In the genomic region with DNA sequence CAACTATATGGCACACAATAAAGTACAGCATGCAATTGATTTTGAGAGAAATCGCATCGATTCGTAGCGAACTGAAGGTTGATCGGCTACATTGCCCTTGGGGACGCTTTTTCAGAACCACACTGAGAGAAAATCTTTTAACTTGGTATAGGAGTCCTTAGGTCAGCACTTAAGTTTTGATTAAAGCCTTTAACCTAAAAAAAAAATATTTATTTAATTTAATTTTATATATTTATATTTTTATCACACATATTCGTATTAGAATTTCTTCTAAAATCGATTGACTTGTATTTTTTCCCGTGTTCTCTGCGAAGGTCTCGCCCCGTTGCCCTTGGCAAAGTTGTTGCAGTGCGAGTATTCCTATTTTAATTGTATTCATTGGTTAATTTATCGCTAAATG, we compare ENCODE assay signal across 2 fruit fly cellular contexts.
TF ChIP-seq lines count a peak whose summit lies in the region.

No protein-coding gene starts in this region.

TF ChIP-seq in whole organism, embryonic, 481 proteins besides CTCF, POLR2A, EP300 and RAD21 (continued from another document):
- peak; percentile 35 for TF ChIP-seq Blimp-1 (GFP tag; optimal IDR thresholded peaks at IDR 0.05; lab: Kevin White, UChicago)
- TF ChIP-seq fd96Cb (tag; optimal IDR thresholded peaks at IDR 0.05; lab: Kevin White, UChicago): no peak
- TF ChIP-seq CG10979 (tag; optimal IDR thresholded peaks at IDR 0.05; lab: Kevin White, UChicago): peak; percentile 46
- TF ChIP-seq jing (GFP tag; optimal IDR thresholded peaks at IDR 0.05; lab: Kevin White, UChicago): no peak
- TF ChIP-seq nom (GFP tag; optimal IDR thresholded peaks at IDR 0.05; lab: Kevin White, UChicago): peak; percentile 53
- TF ChIP-seq CG10267 (tag; optimal IDR thresholded peaks at IDR 0.05; lab: Kevin White, UChicago): peak; percentile 22
- 0 out of 2 replicates have a peak, but pooled peaks have one; percentile 39 for TF ChIP-seq ranshi (GFP tag; IDR thresholded peaks at IDR 0.05; lab: Robert Waterston, UW)
- no peak for TF ChIP-seq rib (GFP tag; IDR thresholded peaks at IDR 0.05; lab: Robert Waterston, UW)
- peak; percentile 23 for TF ChIP-seq dmrt99B (tag; optimal IDR thresholded peaks at IDR 0.05; lab: Kevin White, UChicago)
- peak; percentile 23 for TF ChIP-seq Ssrp (tag; optimal IDR thresholded peaks at IDR 0.05; lab: Kevin White, UChicago)
- TF ChIP-seq gem (tag; optimal IDR thresholded peaks at IDR 0.05; lab: Kevin White, UChicago): peak; percentile 51
- no peak for TF ChIP-seq Nf-YB (GFP tag; optimal IDR thresholded peaks at IDR 0.05; lab: Kevin White, UChicago)
- TF ChIP-seq CG31388 (GFP tag; optimal IDR thresholded peaks at IDR 0.05; lab: Kevin White, UChicago): no peak
- TF ChIP-seq lilli (GFP tag; optimal IDR thresholded peaks at IDR 0.05; lab: Kevin White, UChicago): no peak
- no peak for TF ChIP-seq CG1832 (GFP tag; optimal IDR thresholded peaks at IDR 0.05; lab: Kevin White, UChicago)
- no peak for TF ChIP-seq CG18262 (tag; optimal IDR thresholded peaks at IDR 0.05; lab: Kevin White, UChicago)
- TF ChIP-seq lola (GFP tag; optimal IDR thresholded peaks at IDR 0.05; lab: Kevin White, UChicago): peak in 1 of 3 experiments; percentile 14
- TF ChIP-seq Ravus (GFP tag; IDR thresholded peaks at IDR 0.05; lab: Robert Waterston, UW): no peak
- peak; percentile 51 for TF ChIP-seq CG11504 (tag; optimal IDR thresholded peaks at IDR 0.05; lab: Kevin White, UChicago)
- TF ChIP-seq CG7745 (tag; optimal IDR thresholded peaks at IDR 0.05; lab: Kevin White, UChicago): no peak
- peak; percentile 16 for TF ChIP-seq CG9727 (GFP tag; optimal IDR thresholded peaks at IDR 0.05; lab: Kevin White, UChicago)
- TF ChIP-seq CG7372 (GFP tag; IDR thresholded peaks at IDR 0.05; lab: Robert Waterston, UW): no peak
- TF ChIP-seq br (optimal IDR thresholded peaks at IDR 0.05; lab: Kevin White, UChicago): no peak
- TF ChIP-seq Dek (tag; optimal IDR thresholded peaks at IDR 0.05; lab: Kevin White, UChicago): no peak
- TF ChIP-seq zen2 (GFP tag; IDR thresholded peaks at IDR 0.05; lab: Robert Waterston, UW; ENCODE audit: partially characterized antibody): no peak
- no peak for TF ChIP-seq psq (GFP tag; optimal IDR thresholded peaks at IDR 0.05; lab: Kevin White, UChicago)
- TF ChIP-seq CG11398 (GFP tag; optimal IDR thresholded peaks at IDR 0.05; lab: Kevin White, UChicago): no peak
- no peak for TF ChIP-seq bab2 (GFP tag; optimal IDR thresholded peaks at IDR 0.05; lab: Kevin White, UChicago)
- no peak for TF ChIP-seq pfk (GFP tag; optimal IDR thresholded peaks at IDR 0.05; lab: Kevin White, UChicago)
- TF ChIP-seq CG5180 (GFP tag; optimal IDR thresholded peaks at IDR 0.05; lab: Kevin White, UChicago): no peak
- no peak for TF ChIP-seq hkb (optimal IDR thresholded peaks at IDR 0.05; lab: Kevin White, UChicago)
- 0 out of 2 replicates have a peak, but pooled peaks have one; percentile 30 for TF ChIP-seq hkb (GFP tag; IDR thresholded peaks at IDR 0.05; lab: Robert Waterston, UW)
- no peak for TF ChIP-seq Mes4 (GFP tag; optimal IDR thresholded peaks at IDR 0.05; lab: Kevin White, UChicago)
- TF ChIP-seq CG17359 (tag; optimal IDR thresholded peaks at IDR 0.05; lab: Kevin White, UChicago): peak; percentile 4
- no peak for TF ChIP-seq CG3407 (GFP tag; optimal IDR thresholded peaks at IDR 0.05; lab: Kevin White, UChicago)
- TF ChIP-seq CG17829 (tag; optimal IDR thresholded peaks at IDR 0.05; lab: Kevin White, UChicago): no peak
- no peak for TF ChIP-seq CG31224 (GFP tag; IDR thresholded peaks at IDR 0.05; lab: Robert Waterston, UW)
- no peak for TF ChIP-seq HmgD (GFP tag; optimal IDR thresholded peaks at IDR 0.05; lab: Kevin White, UChicago)
- TF ChIP-seq CG6689 (GFP tag; IDR thresholded peaks at IDR 0.05; lab: Robert Waterston, UW): 0 out of 2 replicates have a peak, but pooled peaks have one; percentile 14
- peak; percentile 34 for TF ChIP-seq Oli (tag; optimal IDR thresholded peaks at IDR 0.05; lab: Kevin White, UChicago)
- TF ChIP-seq Sox100B (GFP tag; optimal IDR thresholded peaks at IDR 0.05; lab: Kevin White, UChicago): peak; percentile 13
- TF ChIP-seq pan (optimal IDR thresholded peaks at IDR 0.05; lab: Kevin White, UChicago): no peak
- peak in 1 of 2 experiments; percentile 19 for TF ChIP-seq pan (GFP tag; optimal IDR thresholded peaks at IDR 0.05 in 1 of 2, IDR thresholded peaks at IDR 0.05 in 1 of 2)
- no peak for TF ChIP-seq Hey (tag; optimal IDR thresholded peaks at IDR 0.05; lab: Kevin White, UChicago)
- TF ChIP-seq ewg (GFP tag; optimal IDR thresholded peaks at IDR 0.05; lab: Kevin White, UChicago): no peak
- TF ChIP-seq fd102C (GFP tag; optimal IDR thresholded peaks at IDR 0.05; lab: Kevin White, UChicago): no peak
- peak; percentile 26 for TF ChIP-seq PHDP (tag; optimal IDR thresholded peaks at IDR 0.05; lab: Kevin White, UChicago)
- TF ChIP-seq scrt (GFP tag; optimal IDR thresholded peaks at IDR 0.05; lab: Kevin White, UChicago): no peak
- TF ChIP-seq tio (GFP tag; optimal IDR thresholded peaks at IDR 0.05; lab: Kevin White, UChicago): no peak
- TF ChIP-seq CG9817 (tag; optimal IDR thresholded peaks at IDR 0.05; lab: Kevin White, UChicago): no peak
- TF ChIP-seq az2 (GFP tag; optimal IDR thresholded peaks at IDR 0.05; lab: Kevin White, UChicago): no peak
- TF ChIP-seq CG2712 (tag; optimal IDR thresholded peaks at IDR 0.05; lab: Kevin White, UChicago): peak; percentile 9
- TF ChIP-seq CG13624 (GFP tag; optimal IDR thresholded peaks at IDR 0.05; lab: Kevin White, UChicago): no peak
- peak; percentile 7 for TF ChIP-seq CG8388 (GFP tag; optimal IDR thresholded peaks at IDR 0.05; lab: Kevin White, UChicago)
- TF ChIP-seq Hr51 (GFP tag; optimal IDR thresholded peaks at IDR 0.05; lab: Kevin White, UChicago): peak in 1 of 2 experiments; percentile 27
- no peak for TF ChIP-seq trem (tag; optimal IDR thresholded peaks at IDR 0.05; lab: Kevin White, UChicago)
- 0 out of 2 replicates have a peak, but pooled peaks have one; percentile 20 for TF ChIP-seq Ptx1 (GFP tag; IDR thresholded peaks at IDR 0.05; lab: Robert Waterston, UW)
- TF ChIP-seq CG8944 (GFP tag; optimal IDR thresholded peaks at IDR 0.05; lab: Kevin White, UChicago): no peak
- peak; percentile 22 for TF ChIP-seq CG15269 (tag; optimal IDR thresholded peaks at IDR 0.05; lab: Kevin White, UChicago)
- peak; percentile 17 for TF ChIP-seq dmrt11E (tag; optimal IDR thresholded peaks at IDR 0.05; lab: Kevin White, UChicago)
- TF ChIP-seq prd (optimal IDR thresholded peaks at IDR 0.05; lab: Kevin White, UChicago): no peak
- peak; percentile 26; the same call in 1 of the 3 replicates for TF ChIP-seq prd (GFP tag; IDR thresholded peaks at IDR 0.05; lab: Robert Waterston, UW)
- TF ChIP-seq CG14710 (tag; optimal IDR thresholded peaks at IDR 0.05; lab: Kevin White, UChicago): peak; percentile 14

TF ChIP-seq in whole organism, prepupa, 60 proteins besides CTCF, POLR2A, EP300 and RAD21 (continued from another document):
- TF ChIP-seq acj6 (GFP tag; optimal IDR thresholded peaks at IDR 0.05; lab: Kevin White, UChicago) (peak; percentile 25), svp (GFP tag; lab: Kevin White, UChicago) (peak; percentile 50), Hr39 (GFP tag; optimal IDR thresholded peaks at IDR 0.05; lab: Kevin White, UChicago) (no peak), CG8119 (GFP tag; IDR thresholded peaks at IDR 0.05; lab: Robert Waterston, UW) (0 out of 3 replicates have a peak, but pooled peaks have one; percentile 29), Met (GFP tag; optimal IDR thresholded peaks at IDR 0.05; lab: Kevin White, UChicago) (no peak), fkh (GFP tag; optimal IDR thresholded peaks at IDR 0.05; lab: Kevin White, UChicago) (no peak), Ets21C (GFP tag; optimal IDR thresholded peaks at IDR 0.05; lab: Kevin White, UChicago) (no peak), fd85E (GFP tag; optimal IDR thresholded peaks at IDR 0.05; lab: Kevin White, UChicago) (no peak), vri (GFP tag; optimal IDR thresholded peaks at IDR 0.05; lab: Kevin White, UChicago) (no peak), Sox14 (GFP tag; optimal IDR thresholded peaks at IDR 0.05; lab: Kevin White, UChicago) (no peak), CG6792 (GFP tag; optimal IDR thresholded peaks at IDR 0.05; lab: Kevin White, UChicago) (peak; percentile 23), CG15336 (GFP tag; IDR thresholded peaks at IDR 0.05; lab: Robert Waterston, UW) (no peak), CG8319 (GFP tag; optimal IDR thresholded peaks at IDR 0.05; lab: Kevin White, UChicago) (peak; percentile 1), CG10631 (GFP tag; optimal IDR thresholded peaks at IDR 0.05; lab: Kevin White, UChicago) (peak; percentile 68), CG3919 (GFP tag; optimal IDR thresholded peaks at IDR 0.05; lab: Kevin White, UChicago) (peak; percentile 44), Hr4 (GFP tag; optimal IDR thresholded peaks at IDR 0.05; lab: Kevin White, UChicago) (no peak), Eip78C (GFP tag; lab: Kevin White, UChicago) (peak; percentile 84), Eip75B (GFP tag; optimal IDR thresholded peaks at IDR 0.05; lab: Kevin White, UChicago) (peak; percentile 13), Lpt (GFP tag; optimal IDR thresholded peaks at IDR 0.05; lab: Kevin White, UChicago) (no peak), achi (GFP tag; optimal IDR thresholded peaks at IDR 0.05; lab: Kevin White, UChicago) (peak; percentile 59), eg (GFP tag; IDR thresholded peaks at IDR 0.05; lab: Robert Waterston, UW) (no peak), CG6276 (GFP tag; optimal IDR thresholded peaks at IDR 0.05; lab: Kevin White, UChicago) (no peak), Hr38 (GFP tag; optimal IDR thresholded peaks at IDR 0.05; lab: Kevin White, UChicago) (no peak), Sox15 (GFP tag; optimal IDR thresholded peaks at IDR 0.05; lab: Kevin White, UChicago) (no peak), lz (GFP tag; optimal IDR thresholded peaks at IDR 0.05; lab: Kevin White, UChicago) (no peak), CG1621 (tag; optimal IDR thresholded peaks at IDR 0.05; lab: Kevin White, UChicago) (peak; percentile 3), topi (GFP tag; optimal IDR thresholded peaks at IDR 0.05; lab: Kevin White, UChicago) (no peak), CG6854 (GFP tag; optimal IDR thresholded peaks at IDR 0.05; lab: Kevin White, UChicago) (no peak), esn (GFP tag; optimal IDR thresholded peaks at IDR 0.05; lab: Kevin White, UChicago) (no peak), CG11902 (GFP tag; optimal IDR thresholded peaks at IDR 0.05; lab: Kevin White, UChicago) (no peak)
